Fruit fly (Drosophila melanogaster) whole organism, prepupa: Measurements from ENCODE around the gene CG6470.

Experiments used
- CG8119 ChIP-seq: fragments of 200-800 bp; sonication (Bioruptor generic); IDR thresholded peaks from 3 replicates; pipeline ENCODE4 v1.3.6; 2022; ENCODE audit warnings: missing biosample characterization, missing genetic modification characterization
- esn ChIP-seq: fragments of 200-800 bp; sonication (Bioruptor generic); optimal IDR thresholded peaks from 2 replicates; lab custom pipeline; 2016; ENCODE audit warnings: missing biosample characterization, mild to moderate bottlenecking, missing genetic modification characterization, moderate library complexity
- pdm3 ChIP-seq: fragments of 200-800 bp; sonication (Bioruptor generic); optimal IDR thresholded peaks from 3 replicates; lab custom pipeline; 2016; ENCODE audit warnings: missing biosample characterization, missing genetic modification characterization
- svp ChIP-seq: fragments of 200-800 bp; sonication (Bioruptor generic); peaks from one replicate; lab custom pipeline; 2016; ENCODE audit warnings: missing biosample characterization, missing genetic modification characterization

dm6 chrX:18546785-18547184 is 32.1 kb upstream of the CG6470 start:
- peak; percentile 85 for TF ChIP-seq CG8119
- TF ChIP-seq pdm3 (GFP tag; lab: Kevin White, UChicago) = peak; percentile 77
- TF ChIP-seq esn (GFP tag; lab: Kevin White, UChicago) = peak; percentile 56
- TF ChIP-seq svp (GFP tag; lab: Kevin White, UChicago) = peak; percentile 78
